Worm (Caenorhabditis elegans) whole organism, midembryonic: ENCODE results near the gene T23B12.6.

Source experiments
- T22C8.4 ChIP-seq: fragments of 200-800 bp; sonication (Bioruptor generic); IDR thresholded peaks from 2 replicates; pipeline ENCODE4 v1.3.6; 2022; ENCODE audit warnings: missing genetic modification characterization, missing compliant biosample characterization
- cog-1 ChIP-seq: sonication (generic microtip); optimal IDR thresholded peaks from 2 replicates; lab custom pipeline; 2016; ENCODE audit warnings: missing genetic modification characterization, missing compliant biosample characterization
- flt-1 ChIP-seq: fragments of 200-800 bp; sonication (Bioruptor generic); IDR thresholded peaks from 2 replicates; pipeline ENCODE4 v1.3.6; 2022; ENCODE audit warnings: missing genetic modification characterization, missing compliant biosample characterization
- klf-2 ChIP-seq: fragments of 200-800 bp; sonication (Bioruptor generic); conservative IDR thresholded peaks from 2 replicates; pipeline ENCODE4 v1.3.6; 2022; ENCODE audit warnings: missing genetic modification reagents, missing genetic modification characterization, missing compliant biosample characterization
- med-1 ChIP-seq: sonication (generic microtip); optimal IDR thresholded peaks from 2 replicates; lab custom pipeline; 2017; ENCODE audit warnings: missing genetic modification characterization, mild to moderate bottlenecking, missing compliant biosample characterization, antibody characterized with exemption, missing genetic modification reagents; ENCODE audit not compliant: insufficient read depth
- ref-1 ChIP-seq: fragments of 200-800 bp; sonication (Bioruptor generic); conservative IDR thresholded peaks from 2 replicates; pipeline ENCODE4 v1.3.6; 2022; ENCODE audit warnings: missing genetic modification reagents, missing genetic modification characterization, missing compliant biosample characterization
- tab-1 ChIP-seq: fragments of 200-800 bp; sonication (Bioruptor generic); IDR thresholded peaks from 2 replicates; pipeline ENCODE4 v1.3.6; 2022; ENCODE audit warnings: missing genetic modification characterization, missing compliant biosample characterization
- ztf-29 ChIP-seq: fragments of 200-800 bp; sonication (Bioruptor generic); IDR thresholded peaks from 2 replicates; pipeline ENCODE4 v1.3.6; 2022; ENCODE audit warnings: missing genetic modification reagents, missing genetic modification characterization, missing compliant biosample characterization

DNA sequence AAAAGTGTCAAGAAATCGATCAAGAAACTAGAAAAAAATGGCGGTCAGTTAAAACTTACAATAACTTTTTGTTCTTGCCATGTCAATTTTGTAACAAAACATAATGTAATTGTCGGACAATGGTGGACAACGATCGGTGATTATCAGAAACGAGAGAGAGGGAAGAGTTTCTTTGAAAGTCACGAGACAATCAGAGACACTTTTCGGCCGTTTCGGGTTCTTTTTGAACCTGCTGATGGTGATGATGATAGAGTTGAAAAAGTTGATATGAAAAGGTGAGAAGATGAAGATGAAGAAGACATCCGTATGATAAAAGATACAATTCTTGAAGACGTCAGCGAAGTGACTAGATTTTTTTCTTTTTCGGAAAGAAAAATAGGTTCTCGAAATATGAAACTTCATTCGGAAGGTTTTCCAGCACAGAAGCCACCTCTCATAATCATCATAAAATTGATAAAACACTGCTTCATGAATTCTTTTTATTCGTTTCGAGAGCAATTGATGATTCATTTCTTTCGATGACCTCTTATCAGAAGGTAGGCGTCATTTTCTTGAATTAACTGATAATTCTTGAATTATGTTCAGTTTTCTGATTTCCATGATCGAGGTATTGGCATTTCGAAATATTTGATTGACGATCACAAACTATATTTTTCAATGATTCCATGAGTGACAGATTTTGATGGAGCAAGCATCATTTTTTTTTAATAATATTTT is 33.3 kb downstream of the T23B12.6 start:
- TF ChIP-seq T22C8.4 (GFP tag; lab: Robert Waterston, UW) = no peak
- no peak for TF ChIP-seq tab-1 (GFP tag; lab: Robert Waterston, UW)
- no peak for TF ChIP-seq cog-1 (tag; lab: Kevin White, UChicago)
- no peak for TF ChIP-seq flt-1 (GFP tag; lab: Robert Waterston, UW)
- TF ChIP-seq med-1 (GFP tag; lab: Kevin White, UChicago) = no peak
- no peak for TF ChIP-seq ztf-29 (GFP tag; lab: Robert Waterston, UW)
- no peak for TF ChIP-seq ref-1 (GFP tag; lab: Robert Waterston, UW)
- TF ChIP-seq klf-2 (GFP tag; lab: Robert Waterston, UW) = no peak
